Worm (Caenorhabditis elegans) whole organism, L1 larva: ENCODE data around the gene his-63.

Experiments used
- alr-1 ChIP-seq: fragments of 200-800 bp; sonication (Bioruptor generic); optimal IDR thresholded peaks from 2 replicates; lab custom pipeline; 2018; ENCODE audit warnings: borderline replicate concordance, mild to moderate bottlenecking, missing genetic modification characterization, missing compliant biosample characterization
- aly-2 ChIP-seq: fragments of 150-350 bp; optimal IDR thresholded peaks from 2 replicates; lab custom pipeline; 2014; ENCODE audit warnings: missing biosample characterization, missing genetic modification characterization
- fkh-4 ChIP-seq: sonication (generic microtip); optimal IDR thresholded peaks from 2 replicates; lab custom pipeline; 2016; ENCODE audit warnings: missing compliant biosample characterization, missing genetic modification characterization, borderline replicate concordance
- jun-1 ChIP-seq: fragments of 150-350 bp; optimal IDR thresholded peaks from 2 replicates; lab custom pipeline; 2014; ENCODE audit warnings: missing biosample characterization, missing genetic modification reagents, missing genetic modification characterization
- lin-13 ChIP-seq: fragments of 150-350 bp; optimal IDR thresholded peaks from 2 replicates; lab custom pipeline; 2014; ENCODE audit warnings: missing biosample characterization, missing genetic modification reagents, missing genetic modification characterization
- lsy-2 ChIP-seq, 2 experiments: fragments of 150-350 bp; optimal IDR thresholded peaks; 2 replicates each; lab custom pipeline; 2014; ENCODE audit warnings: missing biosample characterization in 2 of 2, missing genetic modification characterization in 2 of 2
- nhr-77 ChIP-seq: fragments of 150-350 bp; optimal IDR thresholded peaks from 2 replicates; lab custom pipeline; 2014; ENCODE audit warnings: missing biosample characterization, missing genetic modification characterization
- pag-3 ChIP-seq: sonication (generic microtip); optimal IDR thresholded peaks from 2 replicates; lab custom pipeline; 2017; ENCODE audit warnings: missing genetic modification characterization, mild to moderate bottlenecking, missing compliant biosample characterization, antibody characterized with exemption, borderline replicate concordance; ENCODE audit not compliant: insufficient read depth
- skn-1 ChIP-seq: fragments of 150-350 bp; optimal IDR thresholded peaks from 2 replicates; lab custom pipeline; 2014; ENCODE audit warnings: missing biosample characterization, missing genetic modification characterization
- ztf-11 ChIP-seq, 2 experiments: sonication (generic microtip); optimal IDR thresholded peaks; 2 replicates each; lab custom pipeline; 2016 to 2017; ENCODE audit warnings: missing genetic modification characterization in 2 of 2, missing biosample characterization in 1 of 2, missing compliant biosample characterization in 1 of 2

ce11 chrIV:11403288-11403991 lies 3.2 kb downstream of the his-63 start, which contains the start of the genes memi-3 and cyp-31A2:
- TF ChIP-seq alr-1 (tag; lab: Kevin White, UChicago) (no peak), fkh-4 (tag; lab: Kevin White, UChicago) (no peak), jun-1 (tag; lab: Kevin White, UChicago) (no peak), aly-2 (tag; lab: Kevin White, UChicago) (no peak), nhr-77 (no peak), ztf-11 (tag; optimal IDR thresholded peaks at IDR 0.05; lab: Kevin White, UChicago) (no peak), pag-3 (tag; lab: Kevin White, UChicago) (no peak), lin-13 (no peak), lsy-2 (tag; optimal IDR thresholded peaks at IDR 0.05; lab: Kevin White, UChicago) (no peak), skn-1 (tag; lab: Kevin White, UChicago) (no peak)
